Worm (Caenorhabditis elegans) whole organism, L4 larva: ENCODE measurements around the gene ZC302.3.

ENCODE experiments used
- F26F4.8 ChIP-seq: fragments of 200-800 bp; sonication (Bioruptor generic); conservative IDR thresholded peaks from 2 replicates; pipeline ENCODE4 v1.3.6; 2022; ENCODE audit warnings: missing genetic modification characterization, missing compliant biosample characterization
- T20F7.1 ChIP-seq: fragments of 200-800 bp; sonication (Bioruptor generic); optimal IDR thresholded peaks from 2 replicates; lab custom pipeline; 2018; ENCODE audit warnings: mild to moderate bottlenecking, missing genetic modification characterization, missing compliant biosample characterization
- Y48G9A.11 ChIP-seq: fragments of 200-800 bp; sonication (Bioruptor generic); IDR thresholded peaks from 2 replicates; pipeline ENCODE4 v1.3.6; 2022; ENCODE audit warnings: missing genetic modification reagents, missing genetic modification characterization, missing compliant biosample characterization
- ZK337.2 ChIP-seq: fragments of 200-800 bp; sonication (Bioruptor generic); IDR thresholded peaks from 2 replicates; pipeline ENCODE4 v1.3.6; 2022; ENCODE audit warnings: missing genetic modification reagents, missing genetic modification characterization, missing compliant biosample characterization
- aha-1 ChIP-seq: fragments of 150-350 bp; peaks from one replicate; lab custom pipeline; 2014; ENCODE audit warnings: missing biosample characterization, missing genetic modification characterization
- arid-1 ChIP-seq: fragments of 200-800 bp; sonication (Bioruptor generic); conservative IDR thresholded peaks from 2 replicates; pipeline ENCODE4 v1.3.6; 2022; ENCODE audit warnings: missing genetic modification reagents, missing genetic modification characterization, missing compliant biosample characterization
- attf-4 ChIP-seq: sonication (generic microtip); optimal IDR thresholded peaks from 3 replicates; lab custom pipeline; 2017; ENCODE audit warnings: missing biosample characterization, missing genetic modification characterization
- ceh-28 ChIP-seq: fragments of 150-350 bp; optimal IDR thresholded peaks from 2 replicates; lab custom pipeline; 2014; ENCODE audit warnings: missing biosample characterization, missing genetic modification reagents, missing genetic modification characterization
- ceh-62 ChIP-seq: sonication (generic microtip); optimal IDR thresholded peaks from 2 replicates; lab custom pipeline; 2017; ENCODE audit warnings: missing biosample characterization, missing genetic modification characterization
- ceh-82 ChIP-seq: sonication (generic microtip); optimal IDR thresholded peaks from 2 replicates; lab custom pipeline; 2017; ENCODE audit warnings: missing biosample characterization, missing genetic modification characterization
- daf-12 ChIP-seq: fragments of 150-350 bp; optimal IDR thresholded peaks from 2 replicates; lab custom pipeline; 2014; ENCODE audit warnings: missing biosample characterization, missing genetic modification reagents, missing genetic modification characterization
- daf-16 ChIP-seq, 3 experiments: sonication (generic microtip); optimal IDR thresholded peaks; 2 replicates each; lab custom pipeline; 2016 to 2017; ENCODE audit warnings: missing genetic modification characterization in 3 of 3, missing genetic modification reagents in 3 of 3, mild to moderate bottlenecking in 2 of 3, missing compliant biosample characterization in 2 of 3, missing biosample characterization in 1 of 3, moderate library complexity in 1 of 3
- daf-19 ChIP-seq: fragments of 200-800 bp; sonication (Bioruptor generic); conservative IDR thresholded peaks from 2 replicates; pipeline ENCODE4 v1.3.6; 2022; ENCODE audit warnings: missing genetic modification characterization, missing compliant biosample characterization
- dpl-1 ChIP-seq: fragments of 150-350 bp; optimal IDR thresholded peaks from 2 replicates; lab custom pipeline; 2014; ENCODE audit warnings: missing biosample characterization, missing genetic modification reagents, missing genetic modification characterization
- duxl-1 ChIP-seq: sonication (generic microtip); optimal IDR thresholded peaks from 2 replicates; lab custom pipeline; 2016; ENCODE audit warnings: mild to moderate bottlenecking, missing genetic modification characterization, moderate library complexity, missing compliant biosample characterization; ENCODE audit not compliant: poor library complexity
- dve-1 ChIP-seq: sonication (generic microtip); optimal IDR thresholded peaks from 2 replicates; lab custom pipeline; 2017; ENCODE audit warnings: antibody characterized with exemption, mild to moderate bottlenecking, missing genetic modification characterization, missing compliant biosample characterization; ENCODE audit not compliant: insufficient read depth
- hif-1 ChIP-seq, 2 experiments: sonication (generic microtip); optimal IDR thresholded peaks; 2 replicates each; lab custom pipeline; 2016 to 2017; ENCODE audit warnings: missing compliant biosample characterization in 2 of 2, missing genetic modification characterization in 2 of 2, missing genetic modification reagents in 2 of 2, missing genotype in 2 of 2, mild to moderate bottlenecking in 1 of 2
- hlh-11 ChIP-seq: fragments of 200-800 bp; sonication (Bioruptor generic); optimal IDR thresholded peaks from 2 replicates; lab custom pipeline; 2018; ENCODE audit warnings: mild to moderate bottlenecking, missing genetic modification characterization, missing compliant biosample characterization
- lin-13 ChIP-seq: fragments of 150-350 bp; optimal IDR thresholded peaks from 2 replicates; lab custom pipeline; 2014; ENCODE audit warnings: missing biosample characterization, missing genetic modification reagents, missing genetic modification characterization
- lin-29 ChIP-seq: fragments of 200-800 bp; sonication (Bioruptor generic); IDR thresholded peaks from 2 replicates; pipeline ENCODE4 v1.3.6; 2022; ENCODE audit warnings: missing genetic modification reagents, missing genetic modification characterization, missing compliant biosample characterization
- lir-3 ChIP-seq: sonication (generic microtip); optimal IDR thresholded peaks from 2 replicates; lab custom pipeline; 2016; ENCODE audit warnings: mild to moderate bottlenecking, missing genetic modification characterization, missing compliant biosample characterization
- lsy-2 ChIP-seq, 2 experiments: fragments of 150-350 bp in 1 of 2; sonication (generic microtip) in 1 of 2; optimal IDR thresholded peaks; 2 replicates each; lab custom pipeline; 2014 to 2017; ENCODE audit warnings: missing biosample characterization in 2 of 2, missing genetic modification characterization in 2 of 2
- mdl-1 ChIP-seq, 2 experiments: fragments of 150-350 bp in 1 of 2; sonication (generic microtip) in 1 of 2; optimal IDR thresholded peaks; 2 replicates each; lab custom pipeline; 2014 to 2017; ENCODE audit warnings: missing biosample characterization in 2 of 2, missing genetic modification characterization in 2 of 2
- mdt-29 ChIP-seq: fragments of 200-800 bp; sonication (Bioruptor generic); IDR thresholded peaks from 2 replicates; pipeline ENCODE4 v1.3.6; 2022; ENCODE audit warnings: missing genetic modification reagents, missing genetic modification characterization, missing compliant biosample characterization
- mes-2 ChIP-seq: sonication (generic microtip); optimal IDR thresholded peaks from 2 replicates; lab custom pipeline; 2016; ENCODE audit warnings: missing genotype, mild to moderate bottlenecking, missing genetic modification characterization, missing compliant biosample characterization; ENCODE audit not compliant: poor library complexity, severe bottlenecking
- mxl-2 ChIP-seq: fragments of 200-800 bp; sonication (Bioruptor generic); conservative IDR thresholded peaks from 2 replicates; pipeline ENCODE4 v1.3.6; 2022; ENCODE audit warnings: missing genetic modification reagents, missing genetic modification characterization, missing compliant biosample characterization
- nhr-11 ChIP-seq: fragments of 150-350 bp; optimal IDR thresholded peaks from 2 replicates; lab custom pipeline; 2014; ENCODE audit warnings: missing biosample characterization, missing genetic modification characterization
- nhr-25 ChIP-seq: sonication (generic microtip); optimal IDR thresholded peaks from 2 replicates; lab custom pipeline; 2017; ENCODE audit warnings: missing genetic modification characterization, mild to moderate bottlenecking, missing compliant biosample characterization, antibody characterized with exemption, moderate library complexity, borderline replicate concordance; ENCODE audit not compliant: insufficient read depth
- nhr-28 ChIP-seq: fragments of 150-350 bp; optimal IDR thresholded peaks from 2 replicates; lab custom pipeline; 2014; ENCODE audit warnings: missing biosample characterization, missing genetic modification characterization
- nhr-6 ChIP-seq: fragments of 150-350 bp; optimal IDR thresholded peaks from 2 replicates; lab custom pipeline; 2014; ENCODE audit warnings: missing biosample characterization, missing genetic modification characterization
- nhr-76 ChIP-seq: fragments of 150-350 bp; optimal IDR thresholded peaks from 2 replicates; lab custom pipeline; 2014; ENCODE audit warnings: missing biosample characterization, missing genetic modification characterization
- pqm-1 ChIP-seq: sonication (generic microtip); optimal IDR thresholded peaks from 2 replicates; lab custom pipeline; 2017; ENCODE audit warnings: missing biosample characterization, missing genetic modification characterization
- rbr-2 ChIP-seq: sonication (generic microtip); optimal IDR thresholded peaks from 2 replicates; lab custom pipeline; 2016; ENCODE audit warnings: missing genotype, missing genetic modification characterization, missing compliant biosample characterization
- sdz-12 ChIP-seq: fragments of 200-800 bp; sonication (Bioruptor generic); optimal IDR thresholded peaks from 2 replicates; lab custom pipeline; 2018; ENCODE audit warnings: mild to moderate bottlenecking, missing genetic modification characterization, missing compliant biosample characterization
- skn-1 ChIP-seq: fragments of 150-350 bp; optimal IDR thresholded peaks from 2 replicates; lab custom pipeline; 2014; ENCODE audit warnings: missing biosample characterization, missing genetic modification characterization
- snpc-1.2 ChIP-seq: fragments of 200-800 bp; sonication (Bioruptor generic); IDR thresholded peaks from 2 replicates; pipeline ENCODE4 v1.3.6; 2022; ENCODE audit warnings: missing genetic modification reagents, missing genetic modification characterization, missing compliant biosample characterization
- tra-1 ChIP-seq: fragments of 200-800 bp; sonication (Bioruptor generic); IDR thresholded peaks from 2 replicates; pipeline ENCODE4 v1.3.6; 2022; ENCODE audit warnings: missing genetic modification reagents, missing genetic modification characterization, missing compliant biosample characterization
- unc-130 ChIP-seq: sonication (generic microtip); optimal IDR thresholded peaks from 2 replicates; lab custom pipeline; 2016; ENCODE audit warnings: missing genetic modification reagents, missing genetic modification characterization, missing compliant biosample characterization
- unc-62 ChIP-seq, 3 experiments: fragments of 150-350 bp in 1 of 3; sonication (generic microtip); optimal IDR thresholded peaks in 2 of 3; peaks in 1 of 3; 1 replicate in 1 of 3; 2 replicates in 2 of 3; lab custom pipeline; 2014 to 2017; ENCODE audit warnings: missing biosample characterization in 3 of 3, missing genetic modification characterization in 3 of 3, missing genetic modification reagents in 3 of 3, missing genotype in 1 of 3
- vab-7 ChIP-seq: fragments of 200-800 bp; sonication (Bioruptor generic); IDR thresholded peaks from 2 replicates; pipeline ENCODE4 v1.3.6; 2022; ENCODE audit warnings: missing genetic modification reagents, missing genetic modification characterization, missing compliant biosample characterization
- zip-2 ChIP-seq: fragments of 150-350 bp; optimal IDR thresholded peaks from 2 replicates; lab custom pipeline; 2014; ENCODE audit warnings: missing biosample characterization, missing genetic modification characterization
- ztf-7 ChIP-seq: fragments of 150-350 bp; optimal IDR thresholded peaks from 2 replicates; lab custom pipeline; 2014; ENCODE audit warnings: missing biosample characterization, missing genetic modification characterization

Gene ZC302.3

ce11 chrV:10736756-10737155 is 4.5 kb downstream of the ZC302.3 start, which contains the start of the genes mre-11 and wdr-5.3 (continued):
- no peak for TF ChIP-seq Y48G9A.11 (GFP tag; lab: Robert Waterston, UW)
- TF ChIP-seq ZK337.2 (GFP tag; lab: Robert Waterston, UW): peak; percentile 74
- no peak for TF ChIP-seq nhr-76
- TF ChIP-seq skn-1 (tag; lab: Kevin White, UChicago): no peak
- no peak for TF ChIP-seq nhr-25 (tag; lab: Kevin White, UChicago)
- peak; percentile 98 for TF ChIP-seq mes-2
- TF ChIP-seq snpc-1.2 (GFP tag; lab: Robert Waterston, UW): no peak
- TF ChIP-seq mxl-2 (GFP tag; lab: Robert Waterston, UW): no peak
- TF ChIP-seq vab-7: no peak
- peak in 1 of 2 experiments; percentile 6 for TF ChIP-seq mdl-1 (tag; optimal IDR thresholded peaks at IDR 0.05; lab: Kevin White, UChicago)
- no peak for TF ChIP-seq arid-1 (GFP tag; lab: Robert Waterston, UW)
- no peak for TF ChIP-seq tra-1 (GFP tag; lab: Robert Waterston, UW)
- no peak for TF ChIP-seq lin-29 (GFP tag; lab: Robert Waterston, UW)
- TF ChIP-seq lir-3 (tag; lab: Kevin White, UChicago): no peak
- peak; percentile 59 for TF ChIP-seq unc-130 (GFP tag; lab: Kevin White, UChicago)
- TF ChIP-seq ceh-28 (tag; lab: Kevin White, UChicago): no peak
- TF ChIP-seq duxl-1 (tag; lab: Kevin White, UChicago): peak; percentile 18
- no peak for TF ChIP-seq daf-19
- no peak for TF ChIP-seq lin-13 (GFP tag; lab: Kevin White, UChicago)
- no peak for TF ChIP-seq mdt-29 (GFP tag; lab: Robert Waterston, UW)
- no peak for TF ChIP-seq zip-2 (tag; lab: Kevin White, UChicago)
- TF ChIP-seq F26F4.8 (GFP tag; lab: Robert Waterston, UW): no peak
- peak; percentile 28 for TF ChIP-seq T20F7.1 (GFP tag; lab: Kevin White, UChicago)
- peak; percentile 94 for TF ChIP-seq dpl-1 (GFP tag; lab: Kevin White, UChicago)
- peak; percentile 65 for TF ChIP-seq nhr-6 (tag; lab: Kevin White, UChicago)

DNA sequence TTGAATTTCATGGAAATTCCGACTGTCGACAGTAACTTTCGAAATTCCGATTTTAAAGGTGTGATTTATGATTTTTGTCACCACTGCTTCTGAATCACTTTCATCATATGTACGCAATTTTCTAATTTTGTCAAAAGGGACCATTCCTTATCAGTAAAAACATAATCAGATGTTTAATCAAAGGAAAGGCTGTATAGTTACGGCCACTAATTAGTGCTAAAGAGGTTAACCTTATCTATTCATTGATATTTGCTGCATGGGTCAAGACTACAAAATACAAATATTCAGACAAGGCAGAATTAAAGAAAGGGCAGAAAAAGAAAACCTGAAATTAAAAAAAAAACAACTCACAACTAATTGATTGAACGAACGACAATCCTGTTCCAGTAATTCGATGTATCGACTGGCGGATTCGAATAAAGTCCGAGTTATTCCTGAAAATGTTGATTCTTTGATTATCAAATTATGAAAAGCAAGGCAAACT is 9.2 kb downstream of the ZC302.3 start, which contains the start of gene T28B11.1:
TSS of gene T28B11.1 (minus strand) at position 434 of the 484 bp plus-strand sequence.
- TF ChIP-seq ztf-7 (tag; lab: Kevin White, UChicago): peak; percentile 27
- peak; percentile 48 for TF ChIP-seq dve-1 (tag; lab: Kevin White, UChicago)
- TF ChIP-seq nhr-28 (tag; lab: Kevin White, UChicago): peak; percentile 58
- no peak for TF ChIP-seq attf-4 (tag; lab: Kevin White, UChicago)
- no peak for TF ChIP-seq ceh-82 (tag; lab: Kevin White, UChicago)
- peak; percentile 61 for TF ChIP-seq pqm-1 (tag; lab: Kevin White, UChicago)
- TF ChIP-seq ceh-62 (tag; lab: Kevin White, UChicago): no peak

DNA sequence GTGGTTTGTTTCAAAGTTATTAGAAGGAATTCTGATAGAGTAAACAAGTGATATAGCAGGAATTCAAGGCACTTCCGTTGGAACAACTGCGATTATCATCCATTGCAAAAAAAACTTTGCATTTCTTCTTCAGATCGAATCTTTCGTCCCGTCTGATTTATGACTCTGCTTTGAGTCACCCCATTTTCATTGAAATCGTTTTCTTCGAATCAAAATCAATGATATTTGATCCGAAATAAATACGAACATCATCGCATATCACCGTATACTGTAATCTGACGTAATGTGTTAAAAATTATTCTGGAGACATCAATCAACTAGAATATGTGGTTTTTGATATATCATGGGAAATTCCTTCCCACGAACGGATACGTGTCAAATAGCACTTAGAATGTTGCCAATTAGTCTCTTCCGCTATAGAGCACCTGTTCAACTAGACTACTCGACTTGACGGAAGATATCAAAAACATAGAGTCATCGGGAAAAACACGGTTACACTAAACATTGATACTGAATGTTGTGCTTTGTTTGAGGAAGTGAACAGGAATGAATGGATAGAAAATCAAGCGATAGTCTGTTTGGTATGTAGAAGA is 10.3 kb downstream of the ZC302.3 start:
- TF ChIP-seq rbr-2 (tag; lab: Kevin White, UChicago) (no peak), unc-62 (GFP tag; optimal IDR thresholded peaks at IDR 0.05 in 1 of 2; lab: Kevin White, UChicago) (peak in 1 of 2 experiments; percentile 88), unc-62 (tag; optimal IDR thresholded peaks at IDR 0.05; lab: Kevin White, UChicago) (no peak), sdz-12 (no peak), nhr-28 (tag; lab: Kevin White, UChicago) (peak; percentile 87), hif-1 (tag; optimal IDR thresholded peaks at IDR 0.05; lab: Kevin White, UChicago) (peak in 1 of 2 experiments; percentile 56), aha-1 (tag; lab: Kevin White, UChicago) (peak; percentile 59), lsy-2 (tag; optimal IDR thresholded peaks at IDR 0.05; lab: Kevin White, UChicago) (peak in 1 of 2 experiments; percentile 1), daf-12 (tag; lab: Kevin White, UChicago) (no peak), hlh-11 (tag; lab: Kevin White, UChicago) (peak; percentile 5), daf-16 (GFP tag; optimal IDR thresholded peaks at IDR 0.05; lab: Kevin White, UChicago) (peak in 1 of 2 experiments; percentile 45), daf-16 (tag; optimal IDR thresholded peaks at IDR 0.05; lab: Kevin White, UChicago) (no peak), nhr-11 (tag; lab: Kevin White, UChicago) (peak; percentile 89), skn-1 (tag; lab: Kevin White, UChicago) (no peak), mdl-1 (tag; optimal IDR thresholded peaks at IDR 0.05; lab: Kevin White, UChicago) (peak in 1 of 2 experiments; percentile 1)
